Fruit fly (Drosophila melanogaster) whole organism, embryonic: ENCODE results near the gene CG16978.

Experiments
- Atf-2 ChIP-seq: fragments of 200-800 bp; sonication (Bioruptor generic); optimal IDR thresholded peaks from 2 replicates; lab custom pipeline; 2016; ENCODE audit warnings: missing biosample characterization, missing genetic modification characterization
- Atf6 ChIP-seq: fragments of 200-800 bp; sonication (Bioruptor generic); IDR thresholded peaks from 2 replicates; pipeline ENCODE4 v1.3.6; 2022; ENCODE audit warnings: missing biosample characterization, missing genetic modification characterization
- Blimp-1 ChIP-seq: fragments of 200-800 bp; sonication (Bioruptor generic); optimal IDR thresholded peaks from 3 replicates; lab custom pipeline; 2018; ENCODE audit warnings: missing biosample characterization, missing genetic modification characterization, mild to moderate bottlenecking, moderate library complexity, missing genetic modification reagents
- BtbVII ChIP-seq: fragments of 200-800 bp; sonication (Bioruptor generic); optimal IDR thresholded peaks from 3 replicates; lab custom pipeline; 2017; ENCODE audit warnings: missing biosample characterization, mild to moderate bottlenecking, missing genetic modification characterization
- CG11696 ChIP-seq: fragments of 200-800 bp; sonication (Bioruptor generic); IDR thresholded peaks from 2 replicates; pipeline ENCODE4 v1.3.6; 2022; ENCODE audit warnings: missing biosample characterization, missing genetic modification characterization
- CG1233 ChIP-seq: fragments of 200-800 bp; sonication (Bioruptor generic); optimal IDR thresholded peaks from 4 replicates; lab custom pipeline; 2018; ENCODE audit warnings: missing biosample characterization, mild to moderate bottlenecking, missing genetic modification characterization
- CG12942 ChIP-seq: fragments of 200-800 bp; sonication (Bioruptor generic); optimal IDR thresholded peaks from 3 replicates; lab custom pipeline; 2016; ENCODE audit warnings: missing biosample characterization, missing genetic modification characterization
- CG15269 ChIP-seq: fragments of 200-800 bp; sonication (Bioruptor generic); optimal IDR thresholded peaks from 2 replicates; lab custom pipeline; 2018; ENCODE audit warnings: missing biosample characterization, mild to moderate bottlenecking, missing genetic modification characterization, moderate library complexity
- CG1602 ChIP-seq: fragments of 200-800 bp; sonication (Bioruptor generic); optimal IDR thresholded peaks from 3 replicates; lab custom pipeline; 2016; ENCODE audit warnings: missing biosample characterization, missing genetic modification characterization
- CG16779 ChIP-seq: fragments of 200-800 bp; sonication (Bioruptor generic); IDR thresholded peaks from 2 replicates; pipeline ENCODE4 v1.3.6; 2022; ENCODE audit warnings: missing biosample characterization, missing genetic modification characterization
- CG17186 ChIP-seq: fragments of 200-800 bp; sonication (Bioruptor generic); optimal IDR thresholded peaks from 3 replicates; lab custom pipeline; 2017; ENCODE audit warnings: missing biosample characterization, missing genetic modification reagents, missing genetic modification characterization
- CG17612 ChIP-seq: fragments of 200-800 bp; sonication (Bioruptor generic); IDR thresholded peaks from 2 replicates; pipeline ENCODE4 v1.3.6; 2022; ENCODE audit warnings: missing biosample characterization, missing genetic modification characterization
- CG18476 ChIP-seq: fragments of 200-800 bp; sonication (Bioruptor generic); optimal IDR thresholded peaks from 2 replicates; lab custom pipeline; 2016; ENCODE audit warnings: missing biosample characterization, mild to moderate bottlenecking, missing genetic modification characterization
- CG3065 ChIP-seq: fragments of 200-800 bp; sonication (Bioruptor generic); optimal IDR thresholded peaks from 2 replicates; lab custom pipeline; 2016; ENCODE audit warnings: missing biosample characterization, missing genetic modification characterization
- CG4328 ChIP-seq: fragments of 200-800 bp; sonication (Bioruptor generic); optimal IDR thresholded peaks from 3 replicates; lab custom pipeline; 2017; ENCODE audit warnings: missing biosample characterization, missing genetic modification reagents, missing genetic modification characterization
- CG6854 ChIP-seq: fragments of 200-800 bp; sonication (Bioruptor generic); optimal IDR thresholded peaks from 3 replicates; lab custom pipeline; 2017; ENCODE audit warnings: missing biosample characterization, mild to moderate bottlenecking, missing genetic modification characterization
- CG7745 ChIP-seq: fragments of 200-800 bp; sonication (Bioruptor generic); optimal IDR thresholded peaks from 2 replicates; lab custom pipeline; 2018; ENCODE audit warnings: missing biosample characterization, mild to moderate bottlenecking, missing genetic modification characterization, moderate library complexity
- CG9215 ChIP-seq: fragments of 200-800 bp; sonication (Bioruptor generic); IDR thresholded peaks from 2 replicates; pipeline ENCODE4 v1.3.6; 2022; ENCODE audit warnings: missing biosample characterization, missing genetic modification characterization
- Chrac-16 ChIP-seq: fragments of 200-800 bp; sonication (Bioruptor generic); optimal IDR thresholded peaks from 3 replicates; lab custom pipeline; 2016; ENCODE audit warnings: missing biosample characterization, missing genetic modification characterization
- D19A ChIP-seq: fragments of 200-800 bp; optimal IDR thresholded peaks from 3 replicates; lab custom pipeline; 2019; ENCODE audit warnings: missing biosample characterization, mild to moderate bottlenecking, missing genetic modification characterization, moderate library complexity
- ERR ChIP-seq: fragments of 200-800 bp; sonication (Bioruptor generic); optimal IDR thresholded peaks from 2 replicates; lab custom pipeline; 2016; ENCODE audit warnings: missing biosample characterization, missing genetic modification characterization
- Fer1 ChIP-seq: fragments of 200-800 bp; sonication (Bioruptor generic); optimal IDR thresholded peaks from 2 replicates; lab custom pipeline; 2017; ENCODE audit warnings: missing biosample characterization, mild to moderate bottlenecking, missing genetic modification characterization
- Fer2 ChIP-seq: fragments of 200-800 bp; sonication (Bioruptor generic); optimal IDR thresholded peaks from 2 replicates; lab custom pipeline; 2018; ENCODE audit warnings: missing biosample characterization, mild to moderate bottlenecking, missing genetic modification characterization, moderate library complexity
- HmgZ ChIP-seq: fragments of 200-800 bp; sonication (Bioruptor generic); optimal IDR thresholded peaks from 2 replicates; lab custom pipeline; 2018; ENCODE audit warnings: missing biosample characterization, mild to moderate bottlenecking, missing genetic modification characterization
- Hr78 ChIP-seq, 2 experiments: fragments of 200-800 bp in 1 of 2; fragments of >200 bp in 1 of 2; sonication (Bioruptor generic) in 1 of 2; optimal IDR thresholded peaks; 2 replicates each; lab custom pipeline; 2017 to 2019; ENCODE audit warnings: missing biosample characterization in 2 of 2, missing genetic modification characterization in 2 of 2, mild to moderate bottlenecking in 1 of 2, moderate library complexity in 1 of 2
- MTF-1 ChIP-seq: fragments of 200-800 bp; sonication (Bioruptor generic); optimal IDR thresholded peaks from 2 replicates; lab custom pipeline; 2018; ENCODE audit warnings: missing biosample characterization, mild to moderate bottlenecking, missing genetic modification characterization, borderline replicate concordance
- Mrtf ChIP-seq: fragments of 200-800 bp; sonication (Bioruptor generic); IDR thresholded peaks from 3 replicates; pipeline ENCODE4 v1.3.6; 2022; ENCODE audit warnings: missing biosample characterization, missing genetic modification characterization
- Scr ChIP-seq: fragments of 200-800 bp; sonication (Bioruptor generic); IDR thresholded peaks from 2 replicates; pipeline ENCODE4 v1.3.6; 2022; ENCODE audit warnings: missing biosample characterization, missing genetic modification characterization; ENCODE audit not compliant: partially characterized antibody
- Sox102F ChIP-seq: fragments of 200-800 bp; sonication (Bioruptor generic); optimal IDR thresholded peaks from 2 replicates; lab custom pipeline; 2018; ENCODE audit warnings: missing biosample characterization, mild to moderate bottlenecking, missing genetic modification characterization, moderate library complexity
- bab2 ChIP-seq: fragments of 200-800 bp; sonication (Bioruptor generic); optimal IDR thresholded peaks from 2 replicates; lab custom pipeline; 2016; ENCODE audit warnings: missing biosample characterization, missing genetic modification characterization
- chn ChIP-seq: fragments of 200-800 bp; sonication (Bioruptor generic); optimal IDR thresholded peaks from 2 replicates; lab custom pipeline; 2016; ENCODE audit warnings: missing biosample characterization, missing genetic modification characterization
- ci ChIP-seq: fragments of 200-800 bp; sonication (Bioruptor generic); IDR thresholded peaks from 3 replicates; pipeline ENCODE4 v1.3.6; 2022; ENCODE audit warnings: missing biosample characterization, missing genetic modification characterization
- fu2 ChIP-seq: fragments of 200-800 bp; sonication (Bioruptor generic); optimal IDR thresholded peaks from 2 replicates; lab custom pipeline; 2016; ENCODE audit warnings: missing biosample characterization, missing genetic modification characterization
- jing ChIP-seq: fragments of 200-800 bp; sonication (Bioruptor generic); optimal IDR thresholded peaks from 2 replicates; lab custom pipeline; 2018; ENCODE audit warnings: missing biosample characterization, mild to moderate bottlenecking, missing genetic modification characterization
- kni ChIP-seq: fragments of 200-800 bp; sonication (Bioruptor generic); optimal IDR thresholded peaks from 3 replicates; lab custom pipeline; 2017; ENCODE audit warnings: mild to moderate bottlenecking, missing biosample characterization, missing genetic modification reagents, missing genetic modification characterization
- lbe ChIP-seq: fragments of 200-800 bp; sonication (Bioruptor generic); optimal IDR thresholded peaks from 2 replicates; lab custom pipeline; 2016; ENCODE audit warnings: missing biosample characterization, mild to moderate bottlenecking, missing genetic modification characterization
- lov ChIP-seq, 2 experiments: fragments of 200-800 bp in 1 of 2; fragments of >200 bp in 1 of 2; sonication (Bioruptor generic) in 1 of 2; IDR thresholded peaks in 1 of 2; optimal IDR thresholded peaks in 1 of 2; 2 replicates in 1 of 2; 3 replicates in 1 of 2; pipeline versions ENCODE4 v1.3.6 to Lab custom; 2017 to 2022; ENCODE audit warnings: missing biosample characterization in 1 of 2, missing genetic modification characterization in 1 of 2
- oc ChIP-seq: fragments of 200-800 bp; sonication (Bioruptor generic); optimal IDR thresholded peaks from 2 replicates; lab custom pipeline; 2018; ENCODE audit warnings: missing biosample characterization, mild to moderate bottlenecking, missing genetic modification characterization, moderate library complexity
- p53 ChIP-seq: fragments of 200-800 bp; sonication (Bioruptor generic); optimal IDR thresholded peaks from 2 replicates; lab custom pipeline; 2016; ENCODE audit warnings: missing biosample characterization, missing genetic modification characterization
- pzg ChIP-seq: fragments of 200-800 bp; sonication (Bioruptor generic); optimal IDR thresholded peaks from 3 replicates; lab custom pipeline; 2018; ENCODE audit warnings: missing biosample characterization, mild to moderate bottlenecking, missing genetic modification characterization, moderate library complexity
- sim ChIP-seq: fragments of 200-800 bp; sonication (Bioruptor generic); IDR thresholded peaks from 2 replicates; pipeline ENCODE4 v1.3.6; 2022; ENCODE audit warnings: missing biosample characterization, missing genetic modification characterization
- slp2 ChIP-seq: fragments of 200-800 bp; sonication (Bioruptor generic); optimal IDR thresholded peaks from 2 replicates; lab custom pipeline; 2016; ENCODE audit warnings: missing biosample characterization, missing genetic modification characterization
- sqz ChIP-seq: fragments of 200-800 bp; sonication (Bioruptor generic); optimal IDR thresholded peaks from 3 replicates; lab custom pipeline; 2018; ENCODE audit warnings: missing biosample characterization, mild to moderate bottlenecking, missing genetic modification characterization
- tll ChIP-seq, 2 experiments: fragments of 200-800 bp in 1 of 2; fragments of >200 bp in 1 of 2; sonication (Bioruptor generic) in 1 of 2; optimal IDR thresholded peaks; 2 replicates each; lab custom pipeline; 2017 to 2019; ENCODE audit warnings: missing biosample characterization in 2 of 2, missing genetic modification characterization in 2 of 2, mild to moderate bottlenecking in 1 of 2, moderate library complexity in 1 of 2
- tna ChIP-seq: fragments of 200-800 bp; sonication (Bioruptor generic); IDR thresholded peaks from 2 replicates; pipeline ENCODE4 v1.3.6; 2022; ENCODE audit warnings: missing biosample characterization, missing genetic modification characterization; ENCODE audit not compliant: partially characterized antibody
- tup ChIP-seq: fragments of 200-800 bp; sonication (Bioruptor generic); optimal IDR thresholded peaks from 2 replicates; lab custom pipeline; 2016; ENCODE audit warnings: missing biosample characterization, mild to moderate bottlenecking, missing genetic modification characterization, moderate library complexity
- twi ChIP-seq: fragments of 200-800 bp; optimal IDR thresholded peaks from 2 replicates; lab custom pipeline; 2019; ENCODE audit warnings: missing biosample characterization, mild to moderate bottlenecking, missing genetic modification characterization, moderate library complexity

CG16978 gene

dm6 chr2L:13164994-13165801 lies 21.8 kb upstream of the CG16978 start, which contains the start of gene Sirt1 (continued):
- TF ChIP-seq CG7745 (tag; lab: Kevin White, UChicago) = no peak
- TF ChIP-seq Atf6 = peak; percentile 75
- peak; percentile 48 for TF ChIP-seq jing (GFP tag; lab: Kevin White, UChicago)
- TF ChIP-seq kni (GFP tag; lab: Kevin White, UChicago) = no peak
- peak; percentile 74 for TF ChIP-seq Fer2 (tag; lab: Kevin White, UChicago)
- TF ChIP-seq CG17612 (GFP tag; lab: Robert Waterston, UW) = peak; percentile 45; the same call in 1 of the 2 replicates
- TF ChIP-seq slp2 (GFP tag; lab: Kevin White, UChicago) = peak; percentile 16
- TF ChIP-seq CG15269 (tag; lab: Kevin White, UChicago) = peak; percentile 90
- TF ChIP-seq sqz (GFP tag; lab: Kevin White, UChicago) = no peak
- no peak for TF ChIP-seq CG17186 (GFP tag; lab: Kevin White, UChicago)
- peak; percentile 57 for TF ChIP-seq fu2 (GFP tag; lab: Kevin White, UChicago)
- TF ChIP-seq CG18476 (GFP tag; lab: Kevin White, UChicago) = peak; percentile 55
- TF ChIP-seq ci (GFP tag; lab: Robert Waterston, UW) = peak; percentile 48; the same call in 1 of the 3 replicates
- TF ChIP-seq CG11696 (GFP tag; lab: Robert Waterston, UW) = 0 out of 2 replicates have a peak, but pooled peaks have one; percentile 35
- no peak for TF ChIP-seq oc (tag; lab: Kevin White, UChicago)
- peak; percentile 83 for TF ChIP-seq CG12942
- TF ChIP-seq tup = peak; percentile 11
- TF ChIP-seq CG16779 (GFP tag; lab: Robert Waterston, UW) = 0 out of 2 replicates have a peak, but pooled peaks have one; percentile 21
- no peak for TF ChIP-seq tna
- peak; percentile 53 for TF ChIP-seq BtbVII (GFP tag; lab: Kevin White, UChicago)
- TF ChIP-seq Sox102F = peak; percentile 82
- TF ChIP-seq twi = peak; percentile 87
- peak; percentile 74 for TF ChIP-seq CG4328
- TF ChIP-seq lbe = peak; percentile 32
- peak; percentile 65 for TF ChIP-seq Fer1
- TF ChIP-seq CG3065 = peak; percentile 47
- no peak for TF ChIP-seq sim (GFP tag; lab: Robert Waterston, UW)
- TF ChIP-seq Chrac-16 (GFP tag; lab: Kevin White, UChicago) = peak; percentile 90
- TF ChIP-seq Blimp-1 (GFP tag; lab: Kevin White, UChicago) = no peak
- TF ChIP-seq Hr78 (GFP tag; optimal IDR thresholded peaks at IDR 0.05; lab: Kevin White, UChicago) = no peak
- TF ChIP-seq ERR (GFP tag; lab: Kevin White, UChicago) = no peak
- TF ChIP-seq Atf-2 (GFP tag; lab: Kevin White, UChicago) = peak; percentile 6
- TF ChIP-seq bab2 (GFP tag; lab: Kevin White, UChicago) = peak; percentile 68
- peak; percentile 86 for TF ChIP-seq CG1233
- TF ChIP-seq pzg (GFP tag; lab: Kevin White, UChicago) = peak; percentile 56
- peak; percentile 88 for TF ChIP-seq CG9215 (GFP tag; lab: Robert Waterston, UW)
- peak; percentile 29 for TF ChIP-seq CG6854
- no peak for TF ChIP-seq lov (optimal IDR thresholded peaks at IDR 0.05; lab: Kevin White, UChicago)
- TF ChIP-seq lov (GFP tag; IDR thresholded peaks at IDR 0.05; lab: Robert Waterston, UW) = 0 out of 3 replicates have a peak, but pooled peaks have one; percentile 29
- peak; percentile 35 for TF ChIP-seq chn (GFP tag; lab: Kevin White, UChicago)
- TF ChIP-seq MTF-1 (GFP tag; lab: Kevin White, UChicago) = peak; percentile 67
- peak; percentile 91 for TF ChIP-seq CG1602 (GFP tag; lab: Kevin White, UChicago)
- no peak for TF ChIP-seq D19A (tag; lab: Kevin White, UChicago)
- TF ChIP-seq Mrtf (GFP tag; lab: Robert Waterston, UW) = peak; percentile 66
- TF ChIP-seq tll (GFP tag; optimal IDR thresholded peaks at IDR 0.05; lab: Kevin White, UChicago) = no peak
- TF ChIP-seq Scr = peak; percentile 35; the same call in 1 of the 2 replicates
- TF ChIP-seq p53 (GFP tag; lab: Kevin White, UChicago) = no peak
- TF ChIP-seq HmgZ (tag; lab: Kevin White, UChicago) = peak; percentile 34
